Fruit fly (Drosophila melanogaster) Kc167 (cell line): ENCODE measurements around the gene Ae2.

Experiments
- Myc ChIP-seq: fragments of >200 bp; optimal IDR thresholded peaks from 2 replicates; lab custom pipeline; 2017; ENCODE audit warnings: missing external identifiers
- Sin3A ChIP-seq: fragments of >200 bp; optimal IDR thresholded peaks from 2 replicates; lab custom pipeline; 2018; ENCODE audit warnings: missing external identifiers
- h ChIP-seq: fragments of >200 bp; optimal IDR thresholded peaks from 3 replicates; lab custom pipeline; 2018; ENCODE audit warnings: missing external identifiers
- insv ChIP-seq: fragments of >200 bp; optimal IDR thresholded peaks from 3 replicates; lab custom pipeline; 2018; ENCODE audit warnings: missing external identifiers
- psq ChIP-seq: fragments of >200 bp; optimal IDR thresholded peaks from 2 replicates; lab custom pipeline; 2017; ENCODE audit warnings: missing external identifiers
- ttk ChIP-seq: sonication (Bioruptor generic); optimal IDR thresholded peaks from 2 replicates; lab custom pipeline; 2017; ENCODE audit warnings: missing external identifiers

Gene Ae2

DNA sequence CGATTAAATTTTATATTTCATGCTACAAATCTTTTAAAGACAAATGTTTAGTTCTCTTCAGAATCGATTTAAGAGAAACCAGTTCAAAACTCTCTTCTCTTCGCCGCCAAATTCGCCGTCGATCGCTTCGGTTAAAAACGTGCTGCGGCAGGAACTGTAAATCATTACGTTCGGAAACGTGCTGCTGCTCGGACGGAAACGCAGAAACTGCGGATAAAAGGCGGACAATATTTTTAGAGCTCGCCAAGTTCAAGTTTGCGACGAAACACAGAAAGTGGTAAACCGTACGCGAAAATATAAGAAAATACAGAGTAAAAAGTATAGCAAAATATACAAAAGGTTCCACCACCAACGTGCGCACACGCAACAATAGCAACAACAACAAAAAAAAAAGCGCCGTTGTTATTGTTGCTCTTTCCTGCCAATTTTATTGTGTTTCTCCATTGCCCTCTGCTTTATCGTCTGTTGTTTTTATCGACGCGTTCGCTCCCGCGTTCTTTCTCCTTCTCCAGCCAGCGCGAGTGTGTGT, at the start of gene Ae2:
Gene Ae2, plus strand, starts transcription at position 156 of the 529 bp plus-strand sequence.
- TF ChIP-seq Myc (lab: Kevin White, UChicago) (no peak), h (lab: Kevin White, UChicago) (no peak), Sin3A (no peak), insv (lab: Kevin White, UChicago) (no peak), psq (lab: Kevin White, UChicago) (no peak), ttk (lab: Kevin White, UChicago) (no peak)

DNA sequence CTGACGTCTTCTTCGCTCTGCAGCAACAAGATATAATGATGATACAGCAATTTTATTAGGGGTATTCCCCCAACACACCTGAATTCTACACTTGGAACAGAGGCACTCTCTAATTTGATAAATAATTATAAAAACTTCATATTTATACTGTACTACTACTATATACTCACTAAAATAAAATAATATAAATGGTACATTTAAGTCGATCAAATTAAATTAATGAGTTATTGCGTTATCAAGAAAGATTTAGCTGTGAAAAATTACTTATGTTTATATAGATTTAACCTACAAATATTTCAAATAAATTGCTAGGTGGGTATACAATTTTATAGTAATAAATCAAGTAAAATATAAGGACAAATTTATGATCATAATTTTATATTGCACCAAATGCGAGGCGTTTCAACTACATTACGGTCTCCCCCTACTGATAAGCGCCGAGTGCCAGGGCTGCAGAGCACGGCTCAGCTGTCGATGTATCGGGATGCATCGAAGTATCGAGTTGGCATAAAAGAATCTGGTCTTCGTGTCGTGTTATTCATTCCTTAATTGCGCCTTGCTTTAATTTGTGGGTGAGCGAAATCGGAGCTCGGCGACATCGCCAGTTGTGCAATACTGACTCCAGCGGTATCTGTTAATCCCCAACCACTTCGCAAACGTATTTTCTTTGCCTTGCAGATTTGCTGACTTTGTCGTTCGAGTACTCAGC, 49.4 kb upstream of the Ae2 start, which contains the start of gene vsg:
Gene vsg, plus strand, starts transcription at position 497 of the 709 bp plus-strand sequence.
- TF ChIP-seq ttk (lab: Kevin White, UChicago) (no peak), Sin3A (no peak), h (lab: Kevin White, UChicago) (no peak), psq (lab: Kevin White, UChicago) (no peak), insv (lab: Kevin White, UChicago) (no peak)

- TF ChIP-seq ttk (lab: Kevin White, UChicago): no peak
- no peak for TF ChIP-seq h (lab: Kevin White, UChicago)
- no peak for TF ChIP-seq Myc (lab: Kevin White, UChicago)
- TF ChIP-seq Sin3A: no peak
Observed at dm6 chr3L:9714537-9715144, 48.7 kb upstream of the Ae2 start.

DNA sequence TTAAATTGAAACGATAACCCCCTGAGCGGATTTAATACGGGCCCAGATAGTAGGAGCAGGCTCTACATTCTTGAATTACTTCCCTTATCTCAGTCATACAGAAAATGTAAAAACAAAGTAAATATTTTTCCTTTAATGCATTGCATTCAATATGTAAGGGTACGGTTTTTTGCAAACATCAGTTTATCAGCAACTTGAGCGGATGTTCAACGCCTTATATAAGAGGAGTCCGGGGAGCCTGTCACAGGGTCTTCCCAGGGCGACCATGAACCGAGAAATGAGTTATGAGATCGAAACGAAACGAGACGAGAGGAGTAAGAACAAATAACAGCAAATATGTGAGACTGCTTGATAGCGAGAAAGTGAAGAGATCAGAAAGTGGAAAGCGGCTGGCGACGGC, 46.7 kb upstream of the Ae2 start:
- TF ChIP-seq psq (lab: Kevin White, UChicago) (no peak), Myc (lab: Kevin White, UChicago) (no peak), ttk (lab: Kevin White, UChicago) (no peak)

- TF ChIP-seq Sin3A (no peak), insv (lab: Kevin White, UChicago) (no peak), ttk (lab: Kevin White, UChicago) (no peak), Myc (lab: Kevin White, UChicago) (no peak), psq (lab: Kevin White, UChicago) (no peak), h (lab: Kevin White, UChicago) (no peak)
Observed at dm6 chr3L:9717101-9717500, 46.2 kb upstream of the Ae2 start.

- no peak for TF ChIP-seq Sin3A
- TF ChIP-seq psq (lab: Kevin White, UChicago): no peak
- no peak for TF ChIP-seq ttk (lab: Kevin White, UChicago)
- no peak for TF ChIP-seq h (lab: Kevin White, UChicago)
- TF ChIP-seq insv (lab: Kevin White, UChicago): no peak
- no peak for TF ChIP-seq Myc (lab: Kevin White, UChicago)
Observed at dm6 chr3L:9717839-9718238, 45.5 kb upstream of the Ae2 start.

dm6 chr3L:9718929-9719328, 44.4 kb upstream of the Ae2 start, which contains the start of the genes CG18178 and CG14174:
Gene CG18178, minus strand, starts transcription at chr3L:9719144.
Gene CG14174, plus strand, starts transcription at chr3L:9719328.
- no peak for TF ChIP-seq ttk (lab: Kevin White, UChicago)
- TF ChIP-seq Sin3A: no peak
- no peak for TF ChIP-seq h (lab: Kevin White, UChicago)
- TF ChIP-seq psq (lab: Kevin White, UChicago): no peak
- no peak for TF ChIP-seq insv (lab: Kevin White, UChicago)
- TF ChIP-seq Myc (lab: Kevin White, UChicago): no peak

dm6 chr3L:9720102-9720501, 43.2 kb upstream of the Ae2 start:
- TF ChIP-seq ttk (lab: Kevin White, UChicago): no peak
- no peak for TF ChIP-seq Sin3A
- TF ChIP-seq Myc (lab: Kevin White, UChicago): no peak
- TF ChIP-seq insv (lab: Kevin White, UChicago): no peak
- TF ChIP-seq psq (lab: Kevin White, UChicago): no peak
- TF ChIP-seq h (lab: Kevin White, UChicago): no peak

- no peak for TF ChIP-seq psq (lab: Kevin White, UChicago)
- no peak for TF ChIP-seq ttk (lab: Kevin White, UChicago)
- TF ChIP-seq Sin3A: no peak
- no peak for TF ChIP-seq insv (lab: Kevin White, UChicago)
- TF ChIP-seq h (lab: Kevin White, UChicago): no peak
- no peak for TF ChIP-seq Myc (lab: Kevin White, UChicago)
Observed at dm6 chr3L:9723108-9723507, 40.2 kb upstream of the Ae2 start, which contains the start of the genes nbs and defl. Gene nbs, minus strand, starts transcription at chr3L:9723194. Gene defl, plus strand, starts transcription at chr3L:9723423.

DNA sequence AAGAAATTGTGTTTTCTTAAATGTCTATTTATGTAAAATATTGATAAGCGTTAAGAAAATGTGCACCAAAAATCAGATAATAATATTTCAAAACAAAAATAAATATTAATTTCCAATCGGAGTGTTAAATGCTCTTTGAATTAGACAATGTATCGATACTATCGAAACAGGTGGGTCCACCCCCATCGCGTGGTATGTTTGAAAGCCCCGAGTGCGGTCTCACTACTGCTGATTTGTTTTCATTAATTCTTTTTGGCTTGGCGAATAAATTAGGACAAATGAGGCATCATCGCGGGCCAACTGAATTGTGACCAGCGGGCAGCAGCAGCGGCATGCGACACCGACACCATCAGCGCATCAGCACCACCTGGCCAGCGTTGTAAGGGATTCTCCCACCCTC, 36.6 kb upstream of the Ae2 start, which contains the start of gene Naa60:
Gene Naa60, plus strand, starts transcription at position 189 of the 400 bp plus-strand sequence.
- no peak for TF ChIP-seq insv (lab: Kevin White, UChicago)

dm6 chr3L:9729795-9730421, 33.4 kb upstream of the Ae2 start, which contains the start of gene ATPsynB:
Gene ATPsynB, plus strand, starts transcription at chr3L:9729999.
- TF ChIP-seq Sin3A (no peak), psq (lab: Kevin White, UChicago) (no peak), insv (lab: Kevin White, UChicago) (no peak), ttk (lab: Kevin White, UChicago) (no peak), Myc (lab: Kevin White, UChicago) (no peak)
